Fruit fly (Drosophila melanogaster): ENCODE data around the gene CG12017.

The CG12017 gene

DNA sequence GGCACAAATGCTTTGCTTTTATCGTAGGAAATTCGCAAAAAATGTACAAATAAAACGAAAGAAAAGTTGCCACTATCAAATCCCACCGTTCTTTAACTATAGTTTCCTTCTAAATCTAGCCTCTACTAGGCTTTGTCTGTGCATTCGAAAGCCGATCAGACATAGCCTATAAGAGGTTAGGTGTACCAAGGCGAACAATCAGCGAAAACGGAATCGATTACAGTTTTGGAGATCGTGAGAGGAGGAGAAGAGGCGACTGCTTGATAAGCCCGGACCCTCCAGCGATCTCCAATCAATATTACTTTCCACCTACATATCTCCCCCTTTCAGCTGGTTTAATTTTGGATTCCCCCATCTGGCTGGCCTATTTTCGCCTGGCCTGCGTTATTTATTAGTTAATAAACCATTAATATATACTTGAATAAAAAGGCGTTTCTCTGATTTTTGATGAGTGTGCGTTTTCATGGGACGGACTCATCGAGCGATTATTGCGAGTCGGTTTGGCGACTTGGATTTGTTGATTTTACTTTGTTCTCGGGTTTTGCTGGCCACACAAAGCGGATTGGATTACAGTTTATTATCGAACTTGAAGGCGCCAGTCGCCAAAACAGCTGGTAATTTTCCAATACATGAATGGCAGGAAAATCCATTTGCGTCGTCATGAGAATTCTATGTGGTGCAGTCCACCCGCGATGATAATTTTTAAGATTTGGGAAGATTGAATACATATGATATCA lies 28.9 kb upstream of the CG12017 start:
- no peak for TF ChIP-seq CG32121 (GFP tag; IDR thresholded peaks at IDR 0.05)
- TF ChIP-seq Ets98B (GFP tag; IDR thresholded peaks at IDR 0.05): no peak
- no peak for TF ChIP-seq CG4496 (GFP tag; IDR thresholded peaks at IDR 0.05)
- no peak for TF ChIP-seq CG17806 (tag; optimal IDR thresholded peaks at IDR 0.05)
- TF ChIP-seq fd96Ca (GFP tag; IDR thresholded peaks at IDR 0.05): no peak
- no peak for TF ChIP-seq CG9948 (tag; optimal IDR thresholded peaks at IDR 0.05)
- no peak for TF ChIP-seq Snoo (tag; optimal IDR thresholded peaks at IDR 0.05)

DNA sequence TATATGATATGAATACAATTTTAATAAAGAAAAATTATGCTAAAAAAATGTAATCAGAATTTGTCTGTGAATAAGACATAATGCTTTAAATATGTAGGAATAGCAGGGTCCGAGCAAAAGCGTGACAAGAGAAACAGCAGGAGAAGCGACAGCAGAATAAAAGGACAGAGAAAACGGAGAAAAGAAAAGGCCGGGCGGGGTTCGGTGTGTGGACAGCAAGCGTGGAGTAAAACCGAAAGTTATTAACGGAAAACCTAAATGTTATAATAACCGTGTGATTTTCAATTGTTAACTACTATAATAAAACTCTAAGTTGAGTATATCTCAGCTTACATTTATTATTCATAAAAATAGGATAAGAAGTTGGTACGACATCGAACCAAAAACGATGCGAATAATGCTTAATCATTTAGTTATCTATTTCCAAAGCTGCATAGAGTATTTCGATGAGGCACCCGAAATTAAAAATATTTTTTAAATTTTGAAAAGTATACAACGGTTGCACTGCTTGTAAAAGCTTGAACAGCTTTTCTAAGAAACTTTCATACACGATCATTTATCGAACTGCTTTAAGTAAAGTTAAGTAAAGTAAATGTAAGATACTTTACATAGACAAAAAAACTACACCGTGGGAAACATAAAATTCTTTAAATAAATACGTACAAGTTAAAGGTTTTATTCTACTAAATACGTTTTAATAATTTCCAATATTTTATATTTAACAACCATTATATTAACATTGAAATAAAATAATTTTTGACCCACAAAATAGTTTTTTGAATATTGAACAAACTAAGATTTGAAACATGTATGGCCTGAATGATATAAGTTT lies 28.2 kb upstream of the CG12017 start:
- TF ChIP-seq CG12605 (GFP tag; IDR thresholded peaks at IDR 0.05): 0 out of 2 replicates have a peak, but pooled peaks have one; percentile 20
- peak; percentile 9 for TF ChIP-seq CG8301 (tag; optimal IDR thresholded peaks at IDR 0.05)
- no peak for TF ChIP-seq CG4496 (GFP tag; IDR thresholded peaks at IDR 0.05)
- TF ChIP-seq CG32121 (GFP tag; IDR thresholded peaks at IDR 0.05): 0 out of 2 replicates have a peak, but pooled peaks have one; percentile 10
- no peak for TF ChIP-seq D1 (tag; optimal IDR thresholded peaks at IDR 0.05)
- TF ChIP-seq CG9948 (tag; optimal IDR thresholded peaks at IDR 0.05): peak; percentile 0

DNA sequence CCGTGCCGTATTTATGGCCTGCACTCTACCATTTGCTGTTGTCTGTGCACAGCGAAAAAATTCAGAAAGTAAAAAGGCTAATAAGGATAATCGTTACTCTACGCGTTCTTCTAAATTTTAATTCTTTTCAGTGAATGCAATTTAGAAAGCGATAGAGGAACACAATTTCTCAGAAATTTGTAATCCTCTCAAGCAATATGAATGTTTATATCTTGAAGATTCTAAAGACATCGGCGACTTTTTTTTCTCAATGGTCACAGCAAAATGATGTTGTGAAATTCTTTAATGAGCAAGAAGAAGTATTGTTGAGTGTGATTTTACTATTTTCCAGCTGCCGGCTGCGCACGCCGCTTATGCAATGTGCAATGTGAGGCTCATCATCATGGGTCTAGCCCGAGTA lies 27.2 kb upstream of the CG12017 start:
- TF ChIP-seq EcR (GFP tag; optimal IDR thresholded peaks at IDR 0.05) (no peak), CG17806 (tag; optimal IDR thresholded peaks at IDR 0.05) (peak; percentile 5), CG10348 (GFP tag; IDR thresholded peaks at IDR 0.05) (no peak), Pif1B (GFP tag; optimal IDR thresholded peaks at IDR 0.05) (no peak), fd96Ca (GFP tag; IDR thresholded peaks at IDR 0.05) (no peak), rn (GFP tag; IDR thresholded peaks at IDR 0.05) (no peak), CG14655 (GFP tag; optimal IDR thresholded peaks at IDR 0.05) (peak; percentile 27), CG13204 (GFP tag; optimal IDR thresholded peaks at IDR 0.05) (no peak), CG4496 (GFP tag; IDR thresholded peaks at IDR 0.05) (no peak), CG34367 (tag; optimal IDR thresholded peaks at IDR 0.05) (no peak), Pif1A (GFP tag; optimal IDR thresholded peaks at IDR 0.05) (peak; percentile 37), CG32121 (GFP tag; IDR thresholded peaks at IDR 0.05) (peak; percentile 32; the same call in 1 of the 2 replicates), CG15710 (tag; optimal IDR thresholded peaks at IDR 0.05) (peak; percentile 13), CG8301 (tag; optimal IDR thresholded peaks at IDR 0.05) (peak; percentile 7), CG12605 (GFP tag; IDR thresholded peaks at IDR 0.05) (no peak), D1 (tag; optimal IDR thresholded peaks at IDR 0.05) (no peak), CG8159 (tag; optimal IDR thresholded peaks at IDR 0.05) (no peak), gl (tag; optimal IDR thresholded peaks at IDR 0.05) (no peak), Ets98B (GFP tag; IDR thresholded peaks at IDR 0.05) (peak; percentile 16; the same call in 1 of the 2 replicates), CG9948 (tag; optimal IDR thresholded peaks at IDR 0.05) (peak; percentile 11), Snoo (tag; optimal IDR thresholded peaks at IDR 0.05) (no peak)

DNA sequence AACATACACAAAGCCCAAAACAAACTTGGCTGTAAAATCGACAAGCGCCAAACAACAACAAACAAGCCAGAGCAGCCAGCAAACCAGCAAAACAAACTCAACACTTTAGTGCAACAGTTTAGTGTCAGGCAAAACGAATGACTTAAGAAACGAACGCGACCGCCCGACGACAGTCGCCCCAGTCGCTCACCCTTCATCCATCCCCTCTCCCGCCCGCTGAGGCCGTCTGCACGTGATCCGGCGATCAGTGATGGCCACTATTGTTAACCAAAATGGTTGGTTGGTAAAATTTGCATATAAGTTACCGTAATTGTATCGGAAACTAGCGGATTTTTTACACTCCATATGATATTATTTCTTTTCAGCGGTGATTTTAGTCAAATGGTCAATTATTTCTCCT lies 26.4 kb upstream of the CG12017 start:
- no peak; the same call in 2 of the 3 replicates for TF ChIP-seq CG4496 (GFP tag; IDR thresholded peaks at IDR 0.05)
- no peak for TF ChIP-seq CG8301 (tag; optimal IDR thresholded peaks at IDR 0.05)
- no peak for TF ChIP-seq gl (tag; optimal IDR thresholded peaks at IDR 0.05)
- TF ChIP-seq CG9948 (tag; optimal IDR thresholded peaks at IDR 0.05): no peak
- TF ChIP-seq rn (GFP tag; IDR thresholded peaks at IDR 0.05): no peak
- peak; percentile 68 for TF ChIP-seq CG13204 (GFP tag; optimal IDR thresholded peaks at IDR 0.05)
- no peak for TF ChIP-seq CG15710 (tag; optimal IDR thresholded peaks at IDR 0.05)
- peak; percentile 12; the same call in 1 of the 2 replicates for TF ChIP-seq Ets98B (GFP tag; IDR thresholded peaks at IDR 0.05)
- TF ChIP-seq Snoo (tag; optimal IDR thresholded peaks at IDR 0.05): no peak
- TF ChIP-seq Pif1A (GFP tag; optimal IDR thresholded peaks at IDR 0.05): no peak
- no peak for TF ChIP-seq CG14655 (GFP tag; optimal IDR thresholded peaks at IDR 0.05)
- TF ChIP-seq CG8159 (tag; optimal IDR thresholded peaks at IDR 0.05): no peak
- TF ChIP-seq CG17806 (tag; optimal IDR thresholded peaks at IDR 0.05): no peak

DNA sequence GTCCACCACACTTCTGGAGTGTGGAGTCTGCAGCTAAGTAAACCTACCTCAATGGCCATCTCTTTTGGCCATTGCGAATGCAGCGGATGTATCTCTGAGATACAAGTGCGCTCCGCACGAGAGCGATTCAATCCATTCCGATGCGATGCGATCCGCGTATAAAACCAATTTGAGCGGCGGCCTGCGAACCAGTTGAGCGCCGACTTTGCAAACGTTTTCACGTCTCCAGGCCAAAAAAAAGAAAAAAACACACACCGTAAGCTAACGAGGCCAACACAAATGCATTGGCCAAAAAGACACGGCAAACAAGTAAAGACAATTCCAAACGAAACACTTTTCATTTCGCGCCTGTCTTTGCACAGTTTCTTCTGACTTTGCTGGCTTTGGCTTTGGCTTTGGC lies 22.3 kb upstream of the CG12017 start, which contains the start of gene ckd:
ckd (plus strand) TSS at position 189 of the 400 bp plus-strand sequence.
- TF ChIP-seq CG4496 (GFP tag; IDR thresholded peaks at IDR 0.05) (0 out of 3 replicates have a peak, but pooled peaks have one; percentile 9), Pif1B (GFP tag; optimal IDR thresholded peaks at IDR 0.05) (peak; percentile 38), EcR (GFP tag; optimal IDR thresholded peaks at IDR 0.05) (peak; percentile 29), Ets98B (GFP tag; IDR thresholded peaks at IDR 0.05) (peak; percentile 33; the same call in 1 of the 2 replicates), CG10348 (GFP tag; IDR thresholded peaks at IDR 0.05) (no peak), CG13204 (GFP tag; optimal IDR thresholded peaks at IDR 0.05) (peak; percentile 56), CG8159 (tag; optimal IDR thresholded peaks at IDR 0.05) (no peak), Snoo (tag; optimal IDR thresholded peaks at IDR 0.05) (no peak)

DNA sequence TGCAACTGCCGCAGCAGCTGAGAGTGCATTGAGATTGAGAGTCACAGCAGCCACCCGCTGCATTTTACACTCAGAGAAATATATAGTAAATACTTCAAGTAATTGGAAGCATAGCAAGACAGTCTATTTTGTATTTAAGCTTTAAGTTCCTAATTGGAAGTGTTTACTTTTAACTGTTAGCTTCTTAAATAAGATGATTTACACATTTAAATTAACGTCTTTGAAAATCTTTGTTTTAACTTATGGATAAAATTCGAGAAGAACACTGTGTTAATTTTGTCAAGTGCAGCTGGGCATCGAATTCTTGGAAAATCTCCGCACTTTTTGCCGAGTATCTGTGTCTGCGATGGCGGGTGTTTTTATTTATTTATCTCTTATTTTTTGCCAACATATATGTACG lies 20.3 kb upstream of the CG12017 start:
- TF ChIP-seq Ets98B (GFP tag; IDR thresholded peaks at IDR 0.05) (peak; percentile 94), CG15710 (tag; optimal IDR thresholded peaks at IDR 0.05) (peak; percentile 94), Pif1B (GFP tag; optimal IDR thresholded peaks at IDR 0.05) (peak; percentile 87), EcR (GFP tag; optimal IDR thresholded peaks at IDR 0.05) (peak; percentile 76), Snoo (tag; optimal IDR thresholded peaks at IDR 0.05) (peak; percentile 80), fd96Ca (GFP tag; IDR thresholded peaks at IDR 0.05) (peak; percentile 90), CG12605 (GFP tag; IDR thresholded peaks at IDR 0.05) (peak; percentile 83), CG34367 (tag; optimal IDR thresholded peaks at IDR 0.05) (peak; percentile 90), CG14655 (GFP tag; optimal IDR thresholded peaks at IDR 0.05) (peak; percentile 82), gl (tag; optimal IDR thresholded peaks at IDR 0.05) (peak; percentile 84), CG8159 (tag; optimal IDR thresholded peaks at IDR 0.05) (peak; percentile 93), Pif1A (GFP tag; optimal IDR thresholded peaks at IDR 0.05) (peak; percentile 90), CG4496 (GFP tag; IDR thresholded peaks at IDR 0.05) (peak; percentile 89), CG8301 (tag; optimal IDR thresholded peaks at IDR 0.05) (peak; percentile 79), rn (GFP tag; IDR thresholded peaks at IDR 0.05) (peak; percentile 78), CG13204 (GFP tag; optimal IDR thresholded peaks at IDR 0.05) (peak; percentile 88), D1 (tag; optimal IDR thresholded peaks at IDR 0.05) (peak; percentile 50), CG9948 (tag; optimal IDR thresholded peaks at IDR 0.05) (peak; percentile 89), CG32121 (GFP tag; IDR thresholded peaks at IDR 0.05) (peak; percentile 93), CG10348 (GFP tag; IDR thresholded peaks at IDR 0.05) (0 out of 2 replicates have a peak, but pooled peaks have one; percentile 28), CG17806 (tag; optimal IDR thresholded peaks at IDR 0.05) (peak; percentile 90)

Data from whole organism, pupa.